Worm (Caenorhabditis elegans): ENCODE measurements around the gene F02D10.2.
A peak's percentile ranks its signal among the peaks of the same experiment; 100 is the strongest.

Gene F02D10.2

ce11 chrX:13421068-13421467, 42.6 kb downstream of the F02D10.2 start:
- TF ChIP-seq unc-39 (tag; optimal IDR thresholded peaks at IDR 0.05) (no peak), zip-11 (GFP tag; IDR thresholded peaks at IDR 0.05) (no peak), lim-7 (GFP tag; IDR thresholded peaks at IDR 0.05) (no peak), nhr-28 (tag; optimal IDR thresholded peaks at IDR 0.05) (peak; percentile 63), daf-16 (GFP tag; optimal IDR thresholded peaks at IDR 0.05) (no peak), daf-16 (tag; optimal IDR thresholded peaks at IDR 0.05) (peak; percentile 71), mdl-1 (tag; optimal IDR thresholded peaks at IDR 0.05) (no peak), lin-39 (tag; optimal IDR thresholded peaks at IDR 0.05) (no peak), daf-8 (GFP tag; IDR thresholded peaks at IDR 0.05) (no peak), T26A8.4 (GFP tag; IDR thresholded peaks at IDR 0.05) (no peak), Y75B8A.6 (GFP tag; IDR thresholded peaks at IDR 0.05) (no peak), jun-1 (tag; optimal IDR thresholded peaks at IDR 0.05) (no peak), pqm-1 (tag; optimal IDR thresholded peaks at IDR 0.05) (peak; percentile 67), attf-4 (tag; optimal IDR thresholded peaks at IDR 0.05) (no peak), nhr-11 (tag; optimal IDR thresholded peaks at IDR 0.05) (no peak), fos-1 (tag; optimal IDR thresholded peaks at IDR 0.05) (no peak), madf-9 (GFP tag; conservative IDR thresholded peaks at IDR 0.05) (no peak), dpl-1 (GFP tag; optimal IDR thresholded peaks at IDR 0.05) (no peak), unc-62 (GFP tag; optimal IDR thresholded peaks at IDR 0.05 in 1 of 2) (no peak), unc-62 (tag; optimal IDR thresholded peaks at IDR 0.05) (no peak), hif-1 (tag; optimal IDR thresholded peaks at IDR 0.05) (no peak), saeg-2 (GFP tag; IDR thresholded peaks at IDR 0.05) (no peak), dmd-8 (GFP tag; IDR thresholded peaks at IDR 0.05) (no peak), dmd-6 (GFP tag; IDR thresholded peaks at IDR 0.05) (peak; percentile 72), duxl-1 (tag; optimal IDR thresholded peaks at IDR 0.05; ENCODE audit: poor library complexity) (no peak), hlh-30 (tag; optimal IDR thresholded peaks at IDR 0.05; ENCODE audit: insufficient read depth) (no peak), Y105C5A.15 (GFP tag; IDR thresholded peaks at IDR 0.05) (no peak), cey-2 (tag; optimal IDR thresholded peaks at IDR 0.05; ENCODE audit: borderline replicate concordance, insufficient read depth) (no peak), tag-97 (GFP tag; IDR thresholded peaks at IDR 0.05) (no peak), fkh-10 (GFP tag; optimal IDR thresholded peaks at IDR 0.05) (no peak), nhr-102 (tag; optimal IDR thresholded peaks at IDR 0.05) (no peak), lin-29 (GFP tag; IDR thresholded peaks at IDR 0.05) (no peak), aha-1 (tag) (peak; percentile 57)

ce11 chrX:13419884-13420339, 43.8 kb downstream of the F02D10.2 start, which contains the start of gene C29F7.3:
Gene C29F7.3, minus strand, starts transcription at chrX:13419934.
- TF ChIP-seq tra-1 (GFP tag; IDR thresholded peaks at IDR 0.05) (peak; percentile 98), nhr-28 (tag; optimal IDR thresholded peaks at IDR 0.05) (peak; percentile 97), rbr-2 (tag; optimal IDR thresholded peaks at IDR 0.05) (no peak), Y105C5A.15 (GFP tag; IDR thresholded peaks at IDR 0.05) (no peak), Y75B8A.6 (GFP tag; IDR thresholded peaks at IDR 0.05) (no peak), hlh-30 (tag; optimal IDR thresholded peaks at IDR 0.05; ENCODE audit: insufficient read depth) (peak; percentile 50), F26F4.8 (GFP tag; conservative IDR thresholded peaks at IDR 0.05) (no peak), lsy-2 (tag; optimal IDR thresholded peaks at IDR 0.05) (no peak), mxl-3 (GFP tag; optimal IDR thresholded peaks at IDR 0.05) (peak; percentile 11), php-3 (GFP tag; IDR thresholded peaks at IDR 0.05) (peak; percentile 88), ceh-28 (tag; optimal IDR thresholded peaks at IDR 0.05) (no peak), madf-9 (GFP tag; conservative IDR thresholded peaks at IDR 0.05) (no peak), lin-38 (GFP tag; IDR thresholded peaks at IDR 0.05) (no peak), ztf-7 (tag; optimal IDR thresholded peaks at IDR 0.05) (no peak), hlh-11 (tag; optimal IDR thresholded peaks at IDR 0.05) (peak; percentile 56), nhr-48 (tag; optimal IDR thresholded peaks at IDR 0.05) (peak; percentile 61), unc-62 (GFP tag; optimal IDR thresholded peaks at IDR 0.05 in 1 of 2) (peak in 1 of 2 experiments; percentile 66), unc-62 (tag; optimal IDR thresholded peaks at IDR 0.05) (no peak), dmd-8 (GFP tag; IDR thresholded peaks at IDR 0.05) (no peak), lin-1 (GFP tag; IDR thresholded peaks at IDR 0.05) (peak; percentile 85), mep-1 (tag; optimal IDR thresholded peaks at IDR 0.05) (peak; percentile 9), D1046.2 (GFP tag; IDR thresholded peaks at IDR 0.05) (no peak), snpc-4 (tag; optimal IDR thresholded peaks at IDR 0.05) (no peak), ceh-20 (GFP tag; IDR thresholded peaks at IDR 0.05) (peak; percentile 95), aha-1 (tag) (no peak), cey-2 (tag; optimal IDR thresholded peaks at IDR 0.05; ENCODE audit: borderline replicate concordance, insufficient read depth) (no peak), dve-1 (tag; optimal IDR thresholded peaks at IDR 0.05; ENCODE audit: insufficient read depth) (peak; percentile 50), gei-8 (GFP tag; optimal IDR thresholded peaks at IDR 0.05) (peak; percentile 9)

Data from whole organism, L4 larva.